Worm (Caenorhabditis elegans) whole organism, late embryonic: ENCODE results near the gene pigw-1.

Experiments used
- C38D4.7 ChIP-seq: fragments of 200-800 bp; sonication (Bioruptor generic); optimal IDR thresholded peaks from 2 replicates; lab custom pipeline; 2018; ENCODE audit warnings: mild to moderate bottlenecking, missing genetic modification characterization, moderate library complexity, missing compliant biosample characterization
- F13H6.1 ChIP-seq: sonication (generic microtip); optimal IDR thresholded peaks from 2 replicates; lab custom pipeline; 2016; ENCODE audit warnings: missing genetic modification characterization, missing compliant biosample characterization
- K02D7.2 ChIP-seq: sonication (generic microtip); optimal IDR thresholded peaks from 2 replicates; lab custom pipeline; 2017; ENCODE audit warnings: mild to moderate bottlenecking, missing genetic modification characterization, missing compliant biosample characterization
- K09A11.1 ChIP-seq: sonication (generic microtip); optimal IDR thresholded peaks from 2 replicates; lab custom pipeline; 2017; ENCODE audit warnings: antibody characterized with exemption, mild to moderate bottlenecking, missing genetic modification characterization, missing compliant biosample characterization; ENCODE audit not compliant: insufficient read depth
- T23F11.4 ChIP-seq: fragments of 200-800 bp; sonication (Bioruptor generic); optimal IDR thresholded peaks from 2 replicates; lab custom pipeline; 2018; ENCODE audit warnings: mild to moderate bottlenecking, missing genetic modification characterization, missing compliant biosample characterization
- ahr-1 ChIP-seq: sonication (generic microtip); optimal IDR thresholded peaks from 2 replicates; lab custom pipeline; 2016; ENCODE audit warnings: missing genetic modification characterization, missing compliant biosample characterization
- ama-1 ChIP-seq: fragments of 150-350 bp; optimal IDR thresholded peaks from 2 replicates; lab custom pipeline; 2014
- ceh-14 ChIP-seq: sonication (generic microtip); optimal IDR thresholded peaks from 2 replicates; lab custom pipeline; 2016; ENCODE audit warnings: missing genotype, missing genetic modification characterization, missing compliant biosample characterization
- ceh-18 ChIP-seq: sonication (generic microtip); optimal IDR thresholded peaks from 2 replicates; lab custom pipeline; 2016; ENCODE audit warnings: missing genetic modification characterization, missing compliant biosample characterization
- ceh-22 ChIP-seq: sonication (generic microtip); optimal IDR thresholded peaks from 2 replicates; lab custom pipeline; 2017; ENCODE audit warnings: missing biosample characterization, missing genetic modification characterization
- ceh-24 ChIP-seq: sonication (generic microtip); optimal IDR thresholded peaks from 2 replicates; lab custom pipeline; 2016; ENCODE audit warnings: mild to moderate bottlenecking, missing genetic modification characterization, missing compliant biosample characterization
- ceh-30 ChIP-seq: fragments of 150-350 bp; optimal IDR thresholded peaks from 2 replicates; lab custom pipeline; 2014; ENCODE audit warnings: missing biosample characterization, missing genetic modification characterization
- ceh-45 ChIP-seq: fragments of 200-800 bp; sonication (Bioruptor generic); IDR thresholded peaks from 2 replicates; pipeline ENCODE4 v1.3.6; 2022; ENCODE audit warnings: missing genetic modification reagents, missing genetic modification characterization, missing compliant biosample characterization
- che-1 ChIP-seq: sonication (generic microtip); optimal IDR thresholded peaks from 2 replicates; lab custom pipeline; 2016; ENCODE audit warnings: mild to moderate bottlenecking, missing genetic modification characterization, missing compliant biosample characterization
- elt-2 ChIP-seq: sonication (generic microtip); optimal IDR thresholded peaks from 2 replicates; lab custom pipeline; 2016; ENCODE audit warnings: missing genetic modification reagents, missing genetic modification characterization, missing compliant biosample characterization
- eyg-1 ChIP-seq: sonication (generic microtip); optimal IDR thresholded peaks from 2 replicates; lab custom pipeline; 2016; ENCODE audit warnings: missing genotype, missing genetic modification characterization, missing compliant biosample characterization
- fkh-10 ChIP-seq: fragments of 150-350 bp; optimal IDR thresholded peaks from 2 replicates; lab custom pipeline; 2014; ENCODE audit warnings: missing biosample characterization, missing genetic modification reagents, missing genetic modification characterization
- gmeb-2 ChIP-seq: sonication (generic microtip); optimal IDR thresholded peaks from 2 replicates; lab custom pipeline; 2016; ENCODE audit warnings: missing genetic modification characterization, inconsistent platforms, missing compliant biosample characterization
- hlh-13 ChIP-seq: fragments of 200-800 bp; sonication (Bioruptor generic); optimal IDR thresholded peaks from 2 replicates; lab custom pipeline; 2018; ENCODE audit warnings: mild to moderate bottlenecking, missing genetic modification characterization, missing compliant biosample characterization
- hlh-15 ChIP-seq: sonication (generic microtip); optimal IDR thresholded peaks from 2 replicates; lab custom pipeline; 2016; ENCODE audit warnings: missing genetic modification characterization, missing compliant biosample characterization
- hlh-30 ChIP-seq: sonication (generic microtip); optimal IDR thresholded peaks from 2 replicates; lab custom pipeline; 2017; ENCODE audit warnings: antibody characterized with exemption, missing genetic modification characterization, missing compliant biosample characterization; ENCODE audit not compliant: insufficient read depth
- hlh-8 ChIP-seq: sonication (generic microtip); optimal IDR thresholded peaks from 2 replicates; lab custom pipeline; 2016; ENCODE audit warnings: missing genotype, missing genetic modification characterization, missing compliant biosample characterization
- lin-11 ChIP-seq: fragments of 200-800 bp; sonication (Bioruptor generic); optimal IDR thresholded peaks from 2 replicates; lab custom pipeline; 2018; ENCODE audit warnings: mild to moderate bottlenecking, missing genetic modification characterization, missing compliant biosample characterization
- madf-2 ChIP-seq: sonication (generic microtip); optimal IDR thresholded peaks from 2 replicates; lab custom pipeline; 2017; ENCODE audit warnings: missing genetic modification characterization, missing compliant biosample characterization
- mec-3 ChIP-seq: sonication (generic microtip); optimal IDR thresholded peaks from 2 replicates; lab custom pipeline; 2016; ENCODE audit warnings: borderline replicate concordance, missing genetic modification characterization, missing compliant biosample characterization
- nfya-1 ChIP-seq: sonication (generic microtip); optimal IDR thresholded peaks from 2 replicates; lab custom pipeline; 2017; ENCODE audit warnings: missing genetic modification characterization, mild to moderate bottlenecking, missing compliant biosample characterization, antibody characterized with exemption, moderate library complexity
- nhr-11 ChIP-seq: fragments of 150-350 bp; optimal IDR thresholded peaks from 2 replicates; lab custom pipeline; 2014; ENCODE audit warnings: missing biosample characterization, missing genetic modification characterization
- odd-2 ChIP-seq: sonication (generic microtip); optimal IDR thresholded peaks from 2 replicates; lab custom pipeline; 2017; ENCODE audit warnings: antibody characterized with exemption, mild to moderate bottlenecking, missing genetic modification characterization, missing compliant biosample characterization
- pat-9 ChIP-seq: fragments of 200-800 bp; sonication (Bioruptor generic); optimal IDR thresholded peaks from 2 replicates; lab custom pipeline; 2018; ENCODE audit warnings: mild to moderate bottlenecking, missing genetic modification characterization, moderate library complexity, missing compliant biosample characterization
- pax-1 ChIP-seq: fragments of 150-350 bp; optimal IDR thresholded peaks from 2 replicates; lab custom pipeline; 2014; ENCODE audit warnings: missing biosample characterization, missing genetic modification characterization
- pros-1 ChIP-seq: fragments of 150-350 bp; optimal IDR thresholded peaks from 2 replicates; lab custom pipeline; 2014; ENCODE audit warnings: missing biosample characterization, missing genetic modification reagents, missing genetic modification characterization
- ref-2 ChIP-seq: sonication (generic microtip); optimal IDR thresholded peaks from 2 replicates; lab custom pipeline; 2016; ENCODE audit warnings: missing genetic modification characterization, missing compliant biosample characterization
- rnt-1 ChIP-seq: sonication (generic microtip); optimal IDR thresholded peaks from 2 replicates; lab custom pipeline; 2016; ENCODE audit warnings: missing genetic modification characterization, missing compliant biosample characterization
- sdc-2 ChIP-seq: sonication (generic microtip); optimal IDR thresholded peaks from 2 replicates; lab custom pipeline; 2016; ENCODE audit warnings: missing genotype, missing genetic modification characterization, missing compliant biosample characterization
- sox-2 ChIP-seq: fragments of 200-800 bp; sonication (Bioruptor generic); IDR thresholded peaks from 2 replicates; pipeline ENCODE4 v1.3.6; 2022; ENCODE audit warnings: missing genetic modification reagents, missing genetic modification characterization, missing compliant biosample characterization
- syd-9 ChIP-seq: sonication (generic microtip); optimal IDR thresholded peaks from 2 replicates; lab custom pipeline; 2016; ENCODE audit warnings: mild to moderate bottlenecking, missing genetic modification characterization, moderate library complexity, missing compliant biosample characterization
- tbx-2 ChIP-seq: sonication (generic microtip); optimal IDR thresholded peaks from 2 replicates; lab custom pipeline; 2016; ENCODE audit warnings: missing genetic modification characterization, missing compliant biosample characterization
- tbx-7 ChIP-seq: sonication (generic microtip); optimal IDR thresholded peaks from 2 replicates; lab custom pipeline; 2016; ENCODE audit warnings: missing genotype, missing genetic modification characterization, missing compliant biosample characterization
- ttx-3 ChIP-seq: sonication (generic microtip); optimal IDR thresholded peaks from 2 replicates; lab custom pipeline; 2016; ENCODE audit warnings: missing genetic modification reagents, missing genetic modification characterization, missing compliant biosample characterization
- unc-3 ChIP-seq, 2 experiments: fragments of 200-800 bp in 1 of 2; sonication (Bioruptor generic) in 1 of 2; sonication (generic microtip) in 1 of 2; conservative IDR thresholded peaks in 1 of 2; optimal IDR thresholded peaks in 1 of 2; 2 replicates each; pipeline versions ENCODE4 v1.3.6 to Lab custom; 2016 to 2022; ENCODE audit warnings: missing compliant biosample characterization in 2 of 2, missing genetic modification characterization in 2 of 2, missing genetic modification reagents in 1 of 2
- zip-5 ChIP-seq: sonication (generic microtip); optimal IDR thresholded peaks from 2 replicates; lab custom pipeline; 2016; ENCODE audit warnings: missing genetic modification characterization, missing compliant biosample characterization

pigw-1 gene

ce11 chrII:2884810-2885209, at the start of gene pigw-1:
Gene pigw-1, minus strand, starts transcription at chrII:2884910.
- TF ChIP-seq fkh-10 (no peak), che-1 (tag; lab: Kevin White, UChicago) (no peak), elt-2 (tag; lab: Kevin White, UChicago) (no peak), rnt-1 (tag; lab: Kevin White, UChicago) (no peak), sdc-2 (no peak)

- TF ChIP-seq hlh-15, result no peak
- TF ChIP-seq hlh-13 (GFP tag; lab: Kevin White, UChicago), result no peak
- no peak for TF ChIP-seq ceh-30 (tag; lab: Kevin White, UChicago)
- no peak for TF ChIP-seq K02D7.2 (tag; lab: Kevin White, UChicago)
- TF ChIP-seq ceh-24 (tag; lab: Kevin White, UChicago), result no peak
- TF ChIP-seq ttx-3, result no peak
- TF ChIP-seq ceh-45 (GFP tag; lab: Robert Waterston, UW), result no peak
- no peak for TF ChIP-seq zip-5
- no peak for TF ChIP-seq ama-1 (lab: Kevin White, UChicago)
- TF ChIP-seq hlh-8 (tag; lab: Kevin White, UChicago), result no peak
- no peak for TF ChIP-seq F13H6.1 (tag; lab: Kevin White, UChicago)
- TF ChIP-seq pax-1, result no peak
- TF ChIP-seq sox-2, result no peak
- no peak for TF ChIP-seq T23F11.4 (GFP tag; lab: Kevin White, UChicago)
- no peak for TF ChIP-seq ahr-1 (tag; lab: Kevin White, UChicago)
- TF ChIP-seq ceh-14 (tag; lab: Kevin White, UChicago), result no peak
- no peak for TF ChIP-seq elt-2 (tag; lab: Kevin White, UChicago)
- TF ChIP-seq unc-3 (GFP tag; conservative IDR thresholded peaks at IDR 0.05; lab: Robert Waterston, UW), result no peak
- no peak for TF ChIP-seq unc-3 (tag; optimal IDR thresholded peaks at IDR 0.05; lab: Kevin White, UChicago)
- no peak for TF ChIP-seq nhr-11 (tag; lab: Kevin White, UChicago)
- no peak for TF ChIP-seq mec-3 (tag; lab: Kevin White, UChicago)
- TF ChIP-seq, all 69 proteins: peak for 0
Observed at ce11 chrII:2934354-2934753, 49.6 kb upstream of the pigw-1 start, which contains the start of gene irld-67. Gene irld-67, minus strand, starts transcription at chrII:2934454.

- TF ChIP-seq madf-2 (tag; lab: Kevin White, UChicago) (no peak), gmeb-2 (no peak), odd-2 (tag; lab: Kevin White, UChicago) (no peak), elt-2 (tag; lab: Kevin White, UChicago) (no peak), hlh-15 (no peak), lin-11 (tag; lab: Kevin White, UChicago) (no peak), ceh-18 (no peak), ceh-24 (tag; lab: Kevin White, UChicago) (no peak)
Observed at ce11 chrII:2931564-2931963, 46.9 kb upstream of the pigw-1 start.

- TF ChIP-seq odd-2 (tag; lab: Kevin White, UChicago), result no peak
- TF ChIP-seq, all 69 proteins: peak for 0
Observed at ce11 chrII:2930499-2930898, 45.8 kb upstream of the pigw-1 start, which contains the start of the genes irld-64 and irld-63. Gene irld-64, minus strand, starts transcription at chrII:2930599. Gene irld-63, plus strand, starts transcription at chrII:2930728.

- no peak for TF ChIP-seq ref-2 (tag; lab: Kevin White, UChicago)
- TF ChIP-seq madf-2 (tag; lab: Kevin White, UChicago), result no peak
- TF ChIP-seq nfya-1 (tag; lab: Kevin White, UChicago), result no peak
- TF ChIP-seq eyg-1, result no peak
- no peak for TF ChIP-seq pros-1 (tag; lab: Kevin White, UChicago)
- TF ChIP-seq rnt-1 (tag; lab: Kevin White, UChicago), result no peak
- TF ChIP-seq tbx-7, result no peak
- no peak for TF ChIP-seq syd-9
- TF ChIP-seq tbx-2, result no peak
- no peak for TF ChIP-seq nhr-11 (tag; lab: Kevin White, UChicago)
- TF ChIP-seq ceh-22, result no peak
- no peak for TF ChIP-seq pat-9 (tag; lab: Kevin White, UChicago)
- TF ChIP-seq hlh-30, result no peak
- TF ChIP-seq C38D4.7, result no peak
- no peak for TF ChIP-seq ceh-18
- TF ChIP-seq K09A11.1 (tag; lab: Kevin White, UChicago), result no peak
- TF ChIP-seq, all 69 proteins: peak for 0
Observed at ce11 chrII:2929846-2930245, 45.1 kb upstream of the pigw-1 start.
